Worm (Caenorhabditis elegans): Measurements from ENCODE around the gene acl-13.

acl-13 gene

DNA sequence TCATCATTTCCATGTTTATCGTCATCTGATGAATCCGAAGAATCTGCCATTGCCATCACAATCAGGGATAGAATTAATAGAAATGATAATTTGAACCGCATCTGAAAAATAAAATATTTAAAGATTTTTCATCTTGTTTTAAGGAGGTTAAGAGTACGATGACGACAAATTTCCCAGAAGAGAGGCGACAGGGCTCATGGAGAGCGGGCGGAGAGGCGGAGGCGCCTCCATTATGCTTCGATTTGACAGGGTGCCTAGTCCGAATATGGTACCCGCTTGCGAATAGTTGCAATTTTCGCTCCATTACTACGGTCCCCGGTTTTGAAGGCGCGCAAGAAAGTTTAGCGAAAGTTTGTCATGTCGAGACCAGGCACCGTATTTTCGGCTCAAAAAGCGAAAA lies 25.2 kb upstream of the acl-13 start, which contains the start of gene F28D1.6:
Gene F28D1.6, minus strand, starts transcription at position 101 of the 400 bp plus-strand sequence.
- no peak for TF ChIP-seq lsy-2 (tag; optimal IDR thresholded peaks at IDR 0.05)

DNA sequence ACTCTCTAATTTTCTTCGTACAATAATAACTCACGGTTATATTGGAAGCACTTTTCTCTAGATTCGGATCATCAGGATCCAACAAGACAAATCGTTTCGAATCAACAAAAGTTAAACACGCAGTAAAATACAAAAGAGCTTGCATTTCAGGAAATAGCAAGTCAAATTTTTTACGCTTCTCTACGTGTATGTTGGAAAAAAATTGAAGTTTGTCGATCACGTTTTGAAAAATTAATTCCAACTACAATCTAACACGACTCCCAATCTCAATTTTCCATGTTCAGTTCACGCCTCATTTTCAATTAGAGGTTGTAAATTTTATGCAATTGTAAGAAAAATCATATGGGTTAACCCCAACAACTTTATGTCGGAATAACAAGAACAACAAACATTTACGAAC lies 20.3 kb upstream of the acl-13 start, which contains the start of gene spe-45:
Gene spe-45, minus strand, starts transcription at position 145 of the 400 bp plus-strand sequence.
- TF ChIP-seq sma-3 (GFP tag; optimal IDR thresholded peaks at IDR 0.05) (no peak), mdl-1 (tag; optimal IDR thresholded peaks at IDR 0.05) (no peak), nhr-129 (tag; optimal IDR thresholded peaks at IDR 0.05) (peak; percentile 0)

DNA sequence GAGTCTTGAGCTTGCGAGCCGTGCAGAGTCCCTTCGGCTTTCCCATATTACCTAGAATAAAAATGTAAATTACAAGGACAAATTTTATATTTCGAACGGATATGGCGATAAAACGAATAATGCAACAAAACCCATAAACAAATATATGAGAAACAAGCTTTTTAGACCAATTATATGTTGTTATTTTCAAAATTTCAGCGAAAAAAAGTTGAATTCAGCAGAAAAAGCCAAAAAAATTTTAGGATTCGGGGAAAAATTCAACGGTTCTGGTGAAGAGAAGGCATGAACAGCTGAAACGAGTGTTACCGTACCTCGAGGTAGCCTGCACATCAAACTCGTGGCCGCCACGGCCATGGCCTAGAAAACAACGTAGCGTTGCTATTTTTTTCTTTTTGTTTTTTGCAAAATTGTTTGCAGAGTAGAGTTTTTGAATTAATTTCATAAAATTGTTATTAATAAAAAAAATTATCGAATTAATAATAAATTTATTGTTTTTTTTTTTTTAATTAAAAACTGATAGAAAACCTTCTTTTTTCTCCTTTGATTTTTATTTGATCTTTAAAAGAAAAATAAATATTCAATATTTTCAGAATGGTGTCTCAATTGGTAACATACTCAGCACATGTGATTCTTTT lies 19.1 kb upstream of the acl-13 start, which contains the start of the genes rps-23 and dpm-3:
Gene rps-23, minus strand, starts transcription at position 51 of the 635 bp plus-strand sequence.
Gene dpm-3, plus strand, starts transcription at position 585 of the 635 bp plus-strand sequence.
- peak; percentile 25 for TF ChIP-seq ama-1 (optimal IDR thresholded peaks at IDR 0.05)
- peak; percentile 99 for TF ChIP-seq nhr-129 (tag; optimal IDR thresholded peaks at IDR 0.05)
- TF ChIP-seq nhr-10 (tag; optimal IDR thresholded peaks at IDR 0.05) = no peak
- peak; percentile 95 for TF ChIP-seq sma-3 (GFP tag; optimal IDR thresholded peaks at IDR 0.05)
- TF ChIP-seq ceh-82 (tag; optimal IDR thresholded peaks at IDR 0.05) = peak; percentile 90
- TF ChIP-seq unc-62 (GFP tag; optimal IDR thresholded peaks at IDR 0.05) = no peak
- TF ChIP-seq sem-4 (tag; optimal IDR thresholded peaks at IDR 0.05) = peak; percentile 88
- TF ChIP-seq nhr-21 (tag; optimal IDR thresholded peaks at IDR 0.05) = peak; percentile 88
- peak; percentile 97 for TF ChIP-seq lin-11 (tag; optimal IDR thresholded peaks at IDR 0.05)
- peak; percentile 79 for TF ChIP-seq snpc-4 (tag; optimal IDR thresholded peaks at IDR 0.05)
- TF ChIP-seq egl-27 (tag; optimal IDR thresholded peaks at IDR 0.05) = peak; percentile 73
- TF ChIP-seq nhr-12 (tag; optimal IDR thresholded peaks at IDR 0.05) = no peak
- TF ChIP-seq crh-2 (tag; optimal IDR thresholded peaks at IDR 0.05) = peak; percentile 96
- TF ChIP-seq nhr-237 (tag; optimal IDR thresholded peaks at IDR 0.05) = peak; percentile 62
- TF ChIP-seq nhr-23 (tag; optimal IDR thresholded peaks at IDR 0.05) = no peak
- TF ChIP-seq peb-1 (tag; optimal IDR thresholded peaks at IDR 0.05) = no peak
- no peak for TF ChIP-seq elt-1 (tag; optimal IDR thresholded peaks at IDR 0.05)
- peak; percentile 98 for TF ChIP-seq unc-55 (GFP tag; optimal IDR thresholded peaks at IDR 0.05)
- TF ChIP-seq dmd-4 (tag; optimal IDR thresholded peaks at IDR 0.05) = no peak
- TF ChIP-seq mbf-1 (tag; optimal IDR thresholded peaks at IDR 0.05) = no peak
- peak; percentile 86 for TF ChIP-seq ztf-4 (tag; optimal IDR thresholded peaks at IDR 0.05)
- peak; percentile 73 for TF ChIP-seq Y55F3AM.14 (GFP tag; optimal IDR thresholded peaks at IDR 0.05)
- TF ChIP-seq lin-39 (tag; optimal IDR thresholded peaks at IDR 0.05) = no peak
- TF ChIP-seq C34F6.9 (tag; optimal IDR thresholded peaks at IDR 0.05) = peak; percentile 96
- TF ChIP-seq mdl-1 (tag; optimal IDR thresholded peaks at IDR 0.05) = peak; percentile 33 to 49
- peak; percentile 80 for TF ChIP-seq mab-5 (tag; optimal IDR thresholded peaks at IDR 0.05)
- peak; percentile 89 for TF ChIP-seq F13H6.1 (tag; optimal IDR thresholded peaks at IDR 0.05)
- TF ChIP-seq fos-1 (tag; optimal IDR thresholded peaks at IDR 0.05) = peak; percentile 81
- peak; percentile 93 for TF ChIP-seq sma-9 (GFP tag; optimal IDR thresholded peaks at IDR 0.05)
- TF ChIP-seq sma-9 (tag; optimal IDR thresholded peaks at IDR 0.05) = no peak
- peak; percentile 98 for TF ChIP-seq ZK546.5 (tag; optimal IDR thresholded peaks at IDR 0.05)
- no peak for TF ChIP-seq alr-1 (tag; optimal IDR thresholded peaks at IDR 0.05)
- TF ChIP-seq gmeb-1 (tag; optimal IDR thresholded peaks at IDR 0.05) = peak; percentile 92
- peak; percentile 96 for TF ChIP-seq lin-13 (GFP tag; optimal IDR thresholded peaks at IDR 0.05)
- TF ChIP-seq ztf-1 (GFP tag; conservative IDR thresholded peaks at IDR 0.05) = no peak
- peak; percentile 11 for TF ChIP-seq nhr-11 (tag; optimal IDR thresholded peaks at IDR 0.05)
- TF ChIP-seq nhr-25 (tag; optimal IDR thresholded peaks at IDR 0.05) = peak; percentile 93
- TF ChIP-seq R02D3.7 (tag; optimal IDR thresholded peaks at IDR 0.05) = peak; percentile 51
- peak; percentile 61 for TF ChIP-seq zag-1 (tag; optimal IDR thresholded peaks at IDR 0.05)
- no peak for TF ChIP-seq aly-2 (tag; optimal IDR thresholded peaks at IDR 0.05)
- no peak for TF ChIP-seq ztf-11 (tag; optimal IDR thresholded peaks at IDR 0.05)
- no peak for TF ChIP-seq unc-39 (tag; optimal IDR thresholded peaks at IDR 0.05)
- TF ChIP-seq skn-1 (tag; optimal IDR thresholded peaks at IDR 0.05) = peak; percentile 75
- peak; percentile 75 for TF ChIP-seq blmp-1 (tag; optimal IDR thresholded peaks at IDR 0.05; ENCODE audit: insufficient read depth)
- TF ChIP-seq ceh-16 (tag; optimal IDR thresholded peaks at IDR 0.05) = peak; percentile 8
- no peak for TF ChIP-seq elt-3 (tag; optimal IDR thresholded peaks at IDR 0.05)
- peak; percentile 99 to 100 for TF ChIP-seq lsy-2 (tag; optimal IDR thresholded peaks at IDR 0.05)
- peak; percentile 50 for TF ChIP-seq nhr-77 (tag; optimal IDR thresholded peaks at IDR 0.05)
- TF ChIP-seq nhr-6 (tag; optimal IDR thresholded peaks at IDR 0.05) = peak; percentile 76
